Worm (Caenorhabditis elegans) whole organism, L2 larva: Measurements from ENCODE around the gene his-74.

Source experiments
- C34F6.9 ChIP-seq: fragments of 150-350 bp; optimal IDR thresholded peaks from 2 replicates; lab custom pipeline; 2014; ENCODE audit warnings: missing biosample characterization, missing genetic modification characterization
- F13H6.1 ChIP-seq: sonication (generic microtip); optimal IDR thresholded peaks from 2 replicates; lab custom pipeline; 2016; ENCODE audit warnings: missing genetic modification characterization, missing compliant biosample characterization
- R02D3.7 ChIP-seq: fragments of 150-350 bp; optimal IDR thresholded peaks from 2 replicates; lab custom pipeline; 2014; ENCODE audit warnings: missing biosample characterization, missing genetic modification characterization
- ZK546.5 ChIP-seq: sonication (generic microtip); optimal IDR thresholded peaks from 2 replicates; lab custom pipeline; 2017; ENCODE audit warnings: missing biosample characterization, missing genetic modification characterization
- alr-1 ChIP-seq: fragments of 150-350 bp; optimal IDR thresholded peaks from 2 replicates; lab custom pipeline; 2014; ENCODE audit warnings: missing biosample characterization, missing genetic modification characterization
- aly-2 ChIP-seq: fragments of 150-350 bp; optimal IDR thresholded peaks from 2 replicates; lab custom pipeline; 2014; ENCODE audit warnings: missing biosample characterization, missing genetic modification characterization
- blmp-1 ChIP-seq: sonication (generic microtip); optimal IDR thresholded peaks from 2 replicates; lab custom pipeline; 2017; ENCODE audit warnings: missing genetic modification characterization, mild to moderate bottlenecking, missing compliant biosample characterization, antibody characterized with exemption, moderate library complexity; ENCODE audit not compliant: insufficient read depth
- ceh-16 ChIP-seq: fragments of 150-350 bp; optimal IDR thresholded peaks from 2 replicates; lab custom pipeline; 2014; ENCODE audit warnings: missing biosample characterization, missing genetic modification characterization
- ceh-82 ChIP-seq: fragments of 150-350 bp; optimal IDR thresholded peaks from 2 replicates; lab custom pipeline; 2014; ENCODE audit warnings: missing biosample characterization, missing genetic modification characterization
- crh-2 ChIP-seq: sonication (generic microtip); optimal IDR thresholded peaks from 2 replicates; lab custom pipeline; 2017; ENCODE audit warnings: missing biosample characterization, missing genetic modification characterization
- egl-27 ChIP-seq: sonication (generic microtip); optimal IDR thresholded peaks from 3 replicates; lab custom pipeline; 2017; ENCODE audit warnings: missing biosample characterization, missing genetic modification reagents, missing genetic modification characterization
- elt-3 ChIP-seq: sonication (generic microtip); optimal IDR thresholded peaks from 2 replicates; lab custom pipeline; 2017; ENCODE audit warnings: missing biosample characterization, missing genetic modification characterization
- fos-1 ChIP-seq: fragments of 150-350 bp; optimal IDR thresholded peaks from 2 replicates; lab custom pipeline; 2014; ENCODE audit warnings: missing biosample characterization, missing genetic modification characterization
- gmeb-1 ChIP-seq: fragments of 150-350 bp; optimal IDR thresholded peaks from 2 replicates; lab custom pipeline; 2014; ENCODE audit warnings: missing biosample characterization, missing genetic modification characterization
- lsy-2 ChIP-seq, 2 experiments: fragments of 150-350 bp in 1 of 2; sonication (generic microtip) in 1 of 2; optimal IDR thresholded peaks; 2 replicates each; lab custom pipeline; 2014 to 2017; ENCODE audit warnings: missing biosample characterization in 2 of 2, missing genetic modification characterization in 2 of 2
- mab-5 ChIP-seq: fragments of 150-350 bp; optimal IDR thresholded peaks from 2 replicates; lab custom pipeline; 2014; ENCODE audit warnings: missing biosample characterization, missing genetic modification characterization
- mdl-1 ChIP-seq, 2 experiments: fragments of 150-350 bp in 1 of 2; sonication (generic microtip) in 1 of 2; optimal IDR thresholded peaks; 2 replicates each; lab custom pipeline; 2017; ENCODE audit warnings: missing biosample characterization in 2 of 2, missing genetic modification characterization in 2 of 2
- nhr-10 ChIP-seq: sonication (generic microtip); optimal IDR thresholded peaks from 2 replicates; lab custom pipeline; 2017; ENCODE audit warnings: missing biosample characterization, missing genetic modification characterization
- nhr-11 ChIP-seq: fragments of 150-350 bp; optimal IDR thresholded peaks from 2 replicates; lab custom pipeline; 2014; ENCODE audit warnings: missing biosample characterization, missing genetic modification characterization
- nhr-12 ChIP-seq: fragments of 150-350 bp; optimal IDR thresholded peaks from 2 replicates; lab custom pipeline; 2014; ENCODE audit warnings: missing biosample characterization, missing genetic modification characterization
- nhr-21 ChIP-seq: fragments of 150-350 bp; optimal IDR thresholded peaks from 2 replicates; lab custom pipeline; 2014; ENCODE audit warnings: missing biosample characterization, missing genetic modification characterization
- nhr-237 ChIP-seq: fragments of 150-350 bp; optimal IDR thresholded peaks from 2 replicates; lab custom pipeline; 2014; ENCODE audit warnings: missing biosample characterization, missing genetic modification characterization
- nhr-25 ChIP-seq: fragments of 150-350 bp; sonication (generic microtip); optimal IDR thresholded peaks from 3 replicates; lab custom pipeline; 2014; ENCODE audit warnings: missing biosample characterization, missing genetic modification characterization
- nhr-6 ChIP-seq: fragments of 150-350 bp; optimal IDR thresholded peaks from 2 replicates; lab custom pipeline; 2014; ENCODE audit warnings: missing biosample characterization, missing genetic modification characterization
- nhr-77 ChIP-seq: fragments of 150-350 bp; optimal IDR thresholded peaks from 2 replicates; lab custom pipeline; 2014; ENCODE audit warnings: missing biosample characterization, missing genetic modification characterization
- peb-1 ChIP-seq: fragments of 150-350 bp; optimal IDR thresholded peaks from 2 replicates; lab custom pipeline; 2014; ENCODE audit warnings: missing biosample characterization, missing genetic modification characterization
- sem-4 ChIP-seq: fragments of 150-350 bp; optimal IDR thresholded peaks from 2 replicates; lab custom pipeline; 2014; ENCODE audit warnings: missing biosample characterization, missing genetic modification reagents, missing genetic modification characterization
- skn-1 ChIP-seq: sonication (generic microtip); optimal IDR thresholded peaks from 2 replicates; lab custom pipeline; 2017; ENCODE audit warnings: missing biosample characterization, missing genetic modification characterization
- sma-3 ChIP-seq: sonication (generic microtip); optimal IDR thresholded peaks from 2 replicates; lab custom pipeline; 2016; ENCODE audit warnings: missing genetic modification reagents, missing genetic modification characterization, missing compliant biosample characterization
- sma-9 ChIP-seq, 2 experiments: fragments of 150-350 bp in 1 of 2; sonication (generic microtip) in 1 of 2; optimal IDR thresholded peaks; 2 replicates each; lab custom pipeline; 2014 to 2016; ENCODE audit warnings: missing genetic modification characterization in 2 of 2, mild to moderate bottlenecking in 1 of 2, missing biosample characterization in 1 of 2, missing compliant biosample characterization in 1 of 2, missing genetic modification reagents in 1 of 2, moderate library complexity in 1 of 2
- snpc-4 ChIP-seq: fragments of 150-350 bp; optimal IDR thresholded peaks from 2 replicates; lab custom pipeline; 2014; ENCODE audit warnings: missing biosample characterization, missing genetic modification characterization
- unc-39 ChIP-seq: fragments of 150-350 bp; optimal IDR thresholded peaks from 2 replicates; lab custom pipeline; 2014; ENCODE audit warnings: missing biosample characterization, missing genetic modification characterization
- unc-55 ChIP-seq: fragments of 150-350 bp; sonication (generic microtip); optimal IDR thresholded peaks from 3 replicates; lab custom pipeline; 2014; ENCODE audit warnings: missing biosample characterization, missing genetic modification reagents, missing genetic modification characterization
- unc-62 ChIP-seq: fragments of 150-350 bp; optimal IDR thresholded peaks from 2 replicates; lab custom pipeline; 2014; ENCODE audit warnings: missing biosample characterization, missing genetic modification reagents, missing genetic modification characterization
- ztf-1 ChIP-seq: fragments of 200-800 bp; sonication (Bioruptor generic); conservative IDR thresholded peaks from 2 replicates; pipeline ENCODE4 v1.3.6; 2022; ENCODE audit warnings: missing genetic modification characterization, missing compliant biosample characterization
- ztf-11 ChIP-seq: sonication (generic microtip); optimal IDR thresholded peaks from 2 replicates; lab custom pipeline; 2017; ENCODE audit warnings: missing biosample characterization, missing genetic modification characterization

The his-74 gene

DNA sequence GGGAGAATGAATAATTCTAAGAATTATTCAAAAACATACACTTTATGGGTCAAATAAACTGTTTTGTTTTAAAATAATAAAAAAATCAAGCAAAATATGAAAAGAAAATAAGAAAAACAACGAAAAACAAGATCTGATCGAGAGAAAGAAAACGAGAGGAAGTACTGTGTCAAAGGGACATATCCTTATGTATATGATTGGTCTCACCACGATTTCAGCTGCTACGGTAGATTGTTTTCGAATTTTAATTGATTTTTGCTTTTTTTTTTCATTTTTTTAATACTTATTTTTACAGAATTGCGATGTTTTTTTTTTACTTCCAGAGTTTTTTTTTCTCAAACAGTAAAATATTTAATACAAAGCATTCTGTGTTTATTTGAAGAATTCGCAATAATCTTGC lies 36.7 kb upstream of the his-74 start:
- no peak for TF ChIP-seq unc-55 (GFP tag; lab: Kevin White, UChicago)
- no peak for TF ChIP-seq mdl-1 (tag; optimal IDR thresholded peaks at IDR 0.05; lab: Kevin White, UChicago)
- TF ChIP-seq nhr-25 = no peak
- no peak for TF ChIP-seq F13H6.1 (tag; lab: Kevin White, UChicago)
- no peak for TF ChIP-seq skn-1 (tag; lab: Kevin White, UChicago)
- TF ChIP-seq C34F6.9 (tag; lab: Kevin White, UChicago) = no peak
- TF ChIP-seq nhr-237 (tag; lab: Kevin White, UChicago) = no peak
- no peak for TF ChIP-seq unc-62 (GFP tag; lab: Kevin White, UChicago)
- no peak for TF ChIP-seq lsy-2 (tag; optimal IDR thresholded peaks at IDR 0.05; lab: Kevin White, UChicago)
- TF ChIP-seq ztf-11 (tag; lab: Kevin White, UChicago) = no peak
- no peak for TF ChIP-seq nhr-12
- TF ChIP-seq sma-9 (GFP tag; optimal IDR thresholded peaks at IDR 0.05; lab: Kevin White, UChicago) = no peak
- no peak for TF ChIP-seq sma-9 (tag; optimal IDR thresholded peaks at IDR 0.05; lab: Kevin White, UChicago)
- no peak for TF ChIP-seq mab-5 (tag; lab: Kevin White, UChicago)
- no peak for TF ChIP-seq nhr-11 (tag; lab: Kevin White, UChicago)
- no peak for TF ChIP-seq unc-39
- no peak for TF ChIP-seq ceh-82 (tag; lab: Kevin White, UChicago)

DNA sequence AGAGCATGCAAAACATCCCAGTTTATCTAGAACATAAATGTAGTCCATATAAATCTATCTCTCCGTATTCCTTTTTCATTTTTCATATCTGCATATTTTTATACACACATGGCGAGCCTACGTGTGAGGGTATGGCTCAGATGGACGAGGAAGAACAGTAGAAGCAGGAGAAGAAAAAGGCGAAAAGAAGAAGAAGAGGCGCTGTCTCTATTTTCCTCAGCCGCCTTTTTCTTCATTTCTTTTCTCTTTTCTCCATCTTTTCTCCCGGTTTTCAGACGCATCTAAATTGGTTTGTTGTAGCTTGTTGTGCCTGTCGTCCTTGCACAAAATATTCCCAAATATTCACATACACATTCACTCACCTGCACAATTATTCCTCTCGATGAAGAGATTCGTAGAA lies 35.8 kb upstream of the his-74 start, which contains the start of gene K10C8.4:
K10C8.4 (plus strand) TSS at position 301 of the 400 bp plus-strand sequence.
- no peak for TF ChIP-seq egl-27 (tag; lab: Kevin White, UChicago)
- TF ChIP-seq nhr-10 (tag; lab: Kevin White, UChicago) = no peak
- no peak for TF ChIP-seq unc-62 (GFP tag; lab: Kevin White, UChicago)
- TF ChIP-seq unc-55 (GFP tag; lab: Kevin White, UChicago) = peak; percentile 5
- no peak for TF ChIP-seq crh-2 (tag; lab: Kevin White, UChicago)
- TF ChIP-seq C34F6.9 (tag; lab: Kevin White, UChicago) = peak; percentile 15
- TF ChIP-seq sma-3 (GFP tag; lab: Kevin White, UChicago) = no peak
- TF ChIP-seq nhr-25 = no peak

ce11 chrV:12695155-12695554 lies 35.0 kb upstream of the his-74 start, which contains the start of gene parn-1:
TSS of gene parn-1 (minus strand) at chrV:12695255.
- no peak for TF ChIP-seq blmp-1 (tag; lab: Kevin White, UChicago)
- no peak for TF ChIP-seq gmeb-1 (tag; lab: Kevin White, UChicago)
- TF ChIP-seq F13H6.1 (tag; lab: Kevin White, UChicago) = no peak
- no peak for TF ChIP-seq aly-2 (tag; lab: Kevin White, UChicago)
- no peak for TF ChIP-seq sma-3 (GFP tag; lab: Kevin White, UChicago)
- TF ChIP-seq peb-1 = no peak
- no peak for TF ChIP-seq nhr-21 (tag; lab: Kevin White, UChicago)
- no peak for TF ChIP-seq alr-1 (tag; lab: Kevin White, UChicago)
- no peak for TF ChIP-seq snpc-4 (tag; lab: Kevin White, UChicago)
- TF ChIP-seq unc-55 (GFP tag; lab: Kevin White, UChicago) = no peak
- TF ChIP-seq ceh-16 (tag; lab: Kevin White, UChicago) = no peak
- no peak for TF ChIP-seq elt-3 (tag; lab: Kevin White, UChicago)
- no peak for TF ChIP-seq ceh-82 (tag; lab: Kevin White, UChicago)

DNA sequence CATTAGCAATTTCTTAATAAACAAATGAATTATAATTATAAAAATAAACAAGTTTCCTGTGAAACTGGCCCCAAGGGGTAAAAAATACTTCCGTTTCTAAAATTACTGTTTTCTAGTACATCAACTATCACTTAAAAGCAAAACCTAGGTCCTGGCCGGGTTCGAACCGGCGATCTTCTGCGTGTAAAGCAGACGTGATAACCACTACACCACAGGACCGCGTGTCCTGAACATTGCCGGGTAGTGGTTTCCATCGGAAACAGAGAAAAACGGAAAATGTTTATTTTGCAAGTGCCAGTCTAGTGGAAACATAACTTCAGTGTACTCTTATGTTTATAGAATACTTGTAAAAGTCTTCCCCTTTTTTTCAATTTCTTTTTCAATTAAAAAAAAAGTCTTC lies 23.1 kb upstream of the his-74 start:
- TF ChIP-seq fos-1 (tag; lab: Kevin White, UChicago) (peak; percentile 3), mab-5 (tag; lab: Kevin White, UChicago) (no peak)

ce11 chrV:12679807-12680206 lies 19.7 kb upstream of the his-74 start, which contains the start of gene frpr-15:
TSS of gene frpr-15 (plus strand) at chrV:12680107.
- TF ChIP-seq unc-62 (GFP tag; lab: Kevin White, UChicago) = no peak
- no peak for TF ChIP-seq nhr-11 (tag; lab: Kevin White, UChicago)
- TF ChIP-seq nhr-237 (tag; lab: Kevin White, UChicago) = no peak
- TF ChIP-seq nhr-77 (tag; lab: Kevin White, UChicago) = no peak
- no peak for TF ChIP-seq sem-4 (tag; lab: Kevin White, UChicago)
- no peak for TF ChIP-seq fos-1 (tag; lab: Kevin White, UChicago)
- no peak for TF ChIP-seq nhr-21 (tag; lab: Kevin White, UChicago)
- TF ChIP-seq nhr-6 (tag; lab: Kevin White, UChicago) = no peak
- TF ChIP-seq sma-3 (GFP tag; lab: Kevin White, UChicago) = no peak
- TF ChIP-seq ZK546.5 = no peak
- TF ChIP-seq ztf-1 (GFP tag; lab: Robert Waterston, UW) = no peak
- TF ChIP-seq ceh-16 (tag; lab: Kevin White, UChicago) = no peak
- TF ChIP-seq gmeb-1 (tag; lab: Kevin White, UChicago) = no peak
- no peak for TF ChIP-seq R02D3.7
- TF ChIP-seq ztf-11 (tag; lab: Kevin White, UChicago) = no peak
- no peak for TF ChIP-seq mdl-1 (tag; optimal IDR thresholded peaks at IDR 0.05; lab: Kevin White, UChicago)
- no peak for TF ChIP-seq egl-27 (tag; lab: Kevin White, UChicago)
